Fruit fly (Drosophila melanogaster) whole organism, pupa: ENCODE data around the gene Dis3l2.

Experiments used
- CG10348 ChIP-seq: fragments of 200-800 bp; sonication (Bioruptor generic); IDR thresholded peaks from 2 replicates; pipeline ENCODE4 v1.3.6; 2022; ENCODE audit warnings: missing biosample characterization, missing genetic modification characterization
- CG17806 ChIP-seq: fragments of 200-800 bp; sonication (Bioruptor generic); optimal IDR thresholded peaks from 2 replicates; lab custom pipeline; 2018; ENCODE audit warnings: missing biosample characterization, mild to moderate bottlenecking, missing genetic modification characterization, moderate library complexity
- CG8301 ChIP-seq: fragments of 200-800 bp; sonication (Bioruptor generic); optimal IDR thresholded peaks from 2 replicates; lab custom pipeline; 2018; ENCODE audit warnings: missing biosample characterization, mild to moderate bottlenecking, missing genetic modification characterization
- CG9948 ChIP-seq: fragments of 200-800 bp; sonication (Bioruptor generic); optimal IDR thresholded peaks from 2 replicates; lab custom pipeline; 2018; ENCODE audit warnings: missing biosample characterization, mild to moderate bottlenecking, missing genetic modification characterization, moderate library complexity
- EcR ChIP-seq: fragments of 200-800 bp; sonication (Bioruptor generic); optimal IDR thresholded peaks from 3 replicates; lab custom pipeline; 2019; ENCODE audit warnings: missing biosample characterization, missing genetic modification characterization, mild to moderate bottlenecking, moderate library complexity, missing genetic modification reagents
- fd96Ca ChIP-seq: fragments of 200-800 bp; sonication (Bioruptor generic); IDR thresholded peaks from 3 replicates; pipeline ENCODE4 v1.3.6; 2022; ENCODE audit warnings: missing biosample characterization, missing genetic modification characterization

dm6 chr3L:263500-264377 is 51.2 kb downstream of the Dis3l2 start:
- TF ChIP-seq CG8301 (tag; lab: Kevin White, UChicago), result no peak
- no peak for TF ChIP-seq CG10348 (GFP tag; lab: Robert Waterston, UW)
- 0 out of 3 replicates have a peak, but pooled peaks have one; percentile 33 for TF ChIP-seq fd96Ca
- no peak for TF ChIP-seq CG9948 (tag; lab: Kevin White, UChicago)
- no peak for TF ChIP-seq CG17806
- no peak for TF ChIP-seq EcR
